Worm (Caenorhabditis elegans) whole organism, mixed stage, embryonic: ENCODE measurements around the gene prmt-9.

Source experiments
- M03D4.4 ChIP-seq: sonication (generic microtip); optimal IDR thresholded peaks from 2 replicates; lab custom pipeline; 2017; ENCODE audit warnings: mild to moderate bottlenecking, missing genetic modification characterization, missing compliant biosample characterization
- bed-3 ChIP-seq: fragments of 200-800 bp; sonication (Bioruptor generic); optimal IDR thresholded peaks from 3 replicates; lab custom pipeline; 2018; ENCODE audit warnings: mild to moderate bottlenecking, missing genetic modification characterization, moderate library complexity, missing compliant biosample characterization
- blmp-1 ChIP-seq: fragments of 150-350 bp; optimal IDR thresholded peaks from 2 replicates; lab custom pipeline; 2014; ENCODE audit warnings: missing biosample characterization, missing genetic modification characterization
- ceh-39 ChIP-seq: fragments of 150-350 bp; optimal IDR thresholded peaks from 2 replicates; lab custom pipeline; 2014; ENCODE audit warnings: missing biosample characterization, missing genetic modification characterization
- ceh-43 ChIP-seq: fragments of 200-800 bp; sonication (Bioruptor generic); optimal IDR thresholded peaks from 2 replicates; lab custom pipeline; 2018; ENCODE audit warnings: mild to moderate bottlenecking, missing genetic modification characterization, moderate library complexity, missing compliant biosample characterization
- ceh-83 ChIP-seq: fragments of 200-800 bp; sonication (Bioruptor generic); optimal IDR thresholded peaks from 2 replicates; lab custom pipeline; 2018; ENCODE audit warnings: mild to moderate bottlenecking, missing genetic modification characterization, missing compliant biosample characterization
- ces-1 ChIP-seq: fragments of 150-350 bp; optimal IDR thresholded peaks from 2 replicates; lab custom pipeline; 2014; ENCODE audit warnings: missing biosample characterization, missing genetic modification reagents, missing genetic modification characterization
- drap-1 ChIP-seq: fragments of 200-800 bp; sonication (Bioruptor generic); optimal IDR thresholded peaks from 3 replicates; lab custom pipeline; 2018; ENCODE audit warnings: mild to moderate bottlenecking, missing genetic modification characterization, missing compliant biosample characterization
- elt-1 ChIP-seq: sonication (generic microtip); optimal IDR thresholded peaks from 2 replicates; lab custom pipeline; 2017; ENCODE audit warnings: missing genetic modification characterization, mild to moderate bottlenecking, missing compliant biosample characterization, antibody characterized with exemption, moderate library complexity, borderline replicate concordance; ENCODE audit not compliant: insufficient read depth
- elt-3 ChIP-seq: fragments of 150-350 bp; optimal IDR thresholded peaks from 2 replicates; lab custom pipeline; 2014; ENCODE audit warnings: missing biosample characterization, missing genetic modification characterization
- flh-1 ChIP-seq: fragments of 200-800 bp; sonication (Bioruptor generic); optimal IDR thresholded peaks from 2 replicates; lab custom pipeline; 2018; ENCODE audit warnings: mild to moderate bottlenecking, missing genetic modification characterization, moderate library complexity, missing compliant biosample characterization
- ham-2 ChIP-seq: fragments of 200-800 bp; sonication (Bioruptor generic); optimal IDR thresholded peaks from 2 replicates; lab custom pipeline; 2018; ENCODE audit warnings: mild to moderate bottlenecking, missing genetic modification characterization, missing compliant biosample characterization
- hlh-1 ChIP-seq: fragments of 150-350 bp; optimal IDR thresholded peaks from 2 replicates; lab custom pipeline; 2014; ENCODE audit warnings: missing biosample characterization, missing genetic modification reagents, missing genetic modification characterization
- lin-13 ChIP-seq: fragments of 150-350 bp; optimal IDR thresholded peaks from 2 replicates; lab custom pipeline; 2014; ENCODE audit warnings: missing biosample characterization, missing genetic modification characterization
- lin-32 ChIP-seq: fragments of 200-800 bp; sonication (Bioruptor generic); optimal IDR thresholded peaks from 2 replicates; lab custom pipeline; 2018; ENCODE audit warnings: mild to moderate bottlenecking, missing genetic modification characterization, missing compliant biosample characterization
- lsy-2 ChIP-seq: fragments of 150-350 bp; optimal IDR thresholded peaks from 2 replicates; lab custom pipeline; 2014; ENCODE audit warnings: missing biosample characterization, missing genetic modification characterization
- mab-5 ChIP-seq: fragments of 150-350 bp; optimal IDR thresholded peaks from 2 replicates; lab custom pipeline; 2014; ENCODE audit warnings: missing biosample characterization, missing genetic modification characterization
- mep-1 ChIP-seq: fragments of 150-350 bp; optimal IDR thresholded peaks from 2 replicates; lab custom pipeline; 2017; ENCODE audit warnings: missing biosample characterization, missing genetic modification reagents, missing genetic modification characterization, inconsistent platforms
- mls-2 ChIP-seq: sonication (generic microtip); optimal IDR thresholded peaks from 2 replicates; lab custom pipeline; 2016; ENCODE audit warnings: mild to moderate bottlenecking, missing genetic modification characterization, moderate library complexity, missing compliant biosample characterization
- nhr-12 ChIP-seq: fragments of 150-350 bp; optimal IDR thresholded peaks from 2 replicates; lab custom pipeline; 2014; ENCODE audit warnings: missing biosample characterization, missing genetic modification characterization
- nhr-2 ChIP-seq: fragments of 150-350 bp; optimal IDR thresholded peaks from 2 replicates; lab custom pipeline; 2014; ENCODE audit warnings: missing biosample characterization, missing genetic modification characterization
- nhr-237 ChIP-seq: fragments of 150-350 bp; optimal IDR thresholded peaks from 2 replicates; lab custom pipeline; 2014; ENCODE audit warnings: missing biosample characterization, missing genetic modification characterization
- nhr-28 ChIP-seq: fragments of 150-350 bp; optimal IDR thresholded peaks from 2 replicates; lab custom pipeline; 2014; ENCODE audit warnings: missing biosample characterization, missing genetic modification characterization
- nhr-76 ChIP-seq: sonication (generic microtip); optimal IDR thresholded peaks from 2 replicates; lab custom pipeline; 2017; ENCODE audit warnings: missing biosample characterization, missing genetic modification characterization
- pha-4 ChIP-seq: fragments of 150-350 bp; optimal IDR thresholded peaks from 2 replicates; lab custom pipeline; 2018; ENCODE audit warnings: missing biosample characterization, missing genetic modification reagents, missing genetic modification characterization
- snpc-4 ChIP-seq: fragments of 150-350 bp; optimal IDR thresholded peaks from 2 replicates; lab custom pipeline; 2014; ENCODE audit warnings: missing biosample characterization, missing genetic modification characterization
- sptf-1 ChIP-seq: sonication (generic microtip); optimal IDR thresholded peaks from 2 replicates; lab custom pipeline; 2017; ENCODE audit warnings: mild to moderate bottlenecking, missing genetic modification characterization, moderate library complexity, missing compliant biosample characterization
- tbx-8 ChIP-seq: fragments of 200-800 bp; sonication (Bioruptor generic); optimal IDR thresholded peaks from 2 replicates; lab custom pipeline; 2018; ENCODE audit warnings: mild to moderate bottlenecking, missing genetic modification characterization, moderate library complexity, missing compliant biosample characterization
- unc-39 ChIP-seq: fragments of 150-350 bp; optimal IDR thresholded peaks from 2 replicates; lab custom pipeline; 2014; ENCODE audit warnings: missing biosample characterization, missing genetic modification characterization
- unc-62 ChIP-seq: fragments of 150-350 bp; optimal IDR thresholded peaks from 2 replicates; lab custom pipeline; 2014; ENCODE audit warnings: missing biosample characterization, missing genetic modification reagents, missing genetic modification characterization
- zip-8 ChIP-seq: fragments of 150-350 bp; optimal IDR thresholded peaks from 2 replicates; lab custom pipeline; 2014; ENCODE audit warnings: missing biosample characterization, missing genetic modification characterization
- ztf-11 ChIP-seq: fragments of 150-350 bp; optimal IDR thresholded peaks from 2 replicates; lab custom pipeline; 2014; ENCODE audit warnings: missing biosample characterization, missing genetic modification characterization

prmt-9 gene

ce11 chrIV:12724641-12725040 is 40.5 kb upstream of the prmt-9 start, which contains the start of the genes T23F6.3 and rbd-1:
T23F6.3 (minus strand) TSS chrIV:12724760.
rbd-1 (plus strand) TSS chrIV:12724986.
- TF ChIP-seq ces-1 (no peak), ceh-83 (no peak), mab-5 (tag; lab: Kevin White, UChicago) (peak; percentile 40), pha-4 (tag; lab: Kevin White, UChicago) (peak; percentile 73), sptf-1 (tag; lab: Kevin White, UChicago) (peak; percentile 71), lsy-2 (tag; lab: Kevin White, UChicago) (peak; percentile 78), ztf-11 (tag; lab: Kevin White, UChicago) (no peak), drap-1 (GFP tag; lab: Kevin White, UChicago) (peak; percentile 41), mep-1 (tag; lab: Kevin White, UChicago) (peak; percentile 81), nhr-28 (tag; lab: Kevin White, UChicago) (no peak), hlh-1 (tag; lab: Kevin White, UChicago) (peak; percentile 5), unc-62 (no peak), lin-13 (tag; lab: Kevin White, UChicago) (peak; percentile 74), M03D4.4 (peak; percentile 10), nhr-237 (peak; percentile 81), nhr-12 (tag; lab: Kevin White, UChicago) (no peak)
- TF ChIP-seq, all 35 proteins: peak for 10

ce11 chrIV:12721106-12721505 is 36.9 kb upstream of the prmt-9 start, which contains the start of gene T23F6.2:
T23F6.2 (plus strand) TSS chrIV:12721356.
- TF ChIP-seq elt-1 (tag; lab: Kevin White, UChicago) = peak; percentile 47
- TF ChIP-seq ceh-43 (GFP tag; lab: Kevin White, UChicago) = no peak
- TF ChIP-seq pha-4 (tag; lab: Kevin White, UChicago) = no peak
- TF ChIP-seq mls-2 = no peak
- TF ChIP-seq, all 35 proteins: peak for 1

- TF ChIP-seq ztf-11 (tag; lab: Kevin White, UChicago) (no peak), ham-2 (no peak), M03D4.4 (no peak), pha-4 (tag; lab: Kevin White, UChicago) (no peak), zip-8 (tag; lab: Kevin White, UChicago) (no peak), ceh-39 (tag; lab: Kevin White, UChicago) (no peak), elt-3 (tag; lab: Kevin White, UChicago) (no peak), ceh-83 (no peak), tbx-8 (GFP tag; lab: Kevin White, UChicago) (no peak), sptf-1 (tag; lab: Kevin White, UChicago) (no peak), elt-1 (tag; lab: Kevin White, UChicago) (no peak), unc-62 (no peak), lin-13 (tag; lab: Kevin White, UChicago) (no peak)
Observed at ce11 chrIV:12719664-12720063, 35.5 kb upstream of the prmt-9 start, which contains the start of gene idpp-7. idpp-7 (plus strand) TSS chrIV:12719964.

- TF ChIP-seq snpc-4 (tag; lab: Kevin White, UChicago) (no peak), tbx-8 (GFP tag; lab: Kevin White, UChicago) (no peak), nhr-237 (no peak), pha-4 (tag; lab: Kevin White, UChicago) (no peak), elt-1 (tag; lab: Kevin White, UChicago) (no peak), mep-1 (tag; lab: Kevin White, UChicago) (no peak), ceh-39 (tag; lab: Kevin White, UChicago) (no peak), drap-1 (GFP tag; lab: Kevin White, UChicago) (no peak), lsy-2 (tag; lab: Kevin White, UChicago) (no peak), ztf-11 (tag; lab: Kevin White, UChicago) (no peak), blmp-1 (tag; lab: Kevin White, UChicago) (no peak), sptf-1 (tag; lab: Kevin White, UChicago) (no peak), elt-3 (tag; lab: Kevin White, UChicago) (no peak), nhr-76 (no peak)
Observed at ce11 chrIV:12717531-12717930, 33.4 kb upstream of the prmt-9 start, which contains the start of gene C27D8.1. C27D8.1 (plus strand) TSS chrIV:12717831.

ce11 chrIV:12715947-12716382 is 31.8 kb upstream of the prmt-9 start:
- TF ChIP-seq elt-3 (tag; lab: Kevin White, UChicago) (peak; percentile 89), mep-1 (tag; lab: Kevin White, UChicago) (no peak)

- no peak for TF ChIP-seq lsy-2 (tag; lab: Kevin White, UChicago)
- no peak for TF ChIP-seq blmp-1 (tag; lab: Kevin White, UChicago)
- TF ChIP-seq zip-8 (tag; lab: Kevin White, UChicago) = no peak
- no peak for TF ChIP-seq snpc-4 (tag; lab: Kevin White, UChicago)
- no peak for TF ChIP-seq mls-2
- no peak for TF ChIP-seq unc-39 (tag; lab: Kevin White, UChicago)
- TF ChIP-seq flh-1 (GFP tag; lab: Kevin White, UChicago) = no peak
- no peak for TF ChIP-seq M03D4.4
- TF ChIP-seq bed-3 (GFP tag; lab: Kevin White, UChicago) = no peak
- no peak for TF ChIP-seq ham-2
- TF ChIP-seq lin-32 (GFP tag; lab: Kevin White, UChicago) = no peak
- TF ChIP-seq elt-1 (tag; lab: Kevin White, UChicago) = no peak
- no peak for TF ChIP-seq hlh-1 (tag; lab: Kevin White, UChicago)
- no peak for TF ChIP-seq nhr-2 (tag; lab: Kevin White, UChicago)
- TF ChIP-seq pha-4 (tag; lab: Kevin White, UChicago) = no peak
- TF ChIP-seq mab-5 (tag; lab: Kevin White, UChicago) = no peak
- no peak for TF ChIP-seq ces-1
- no peak for TF ChIP-seq nhr-28 (tag; lab: Kevin White, UChicago)
- no peak for TF ChIP-seq tbx-8 (GFP tag; lab: Kevin White, UChicago)
- TF ChIP-seq ceh-83 = no peak
- TF ChIP-seq, all 35 proteins: peak for 0
Observed at ce11 chrIV:12711644-12712043, 27.5 kb upstream of the prmt-9 start, which contains the start of gene C27D8.3. C27D8.3 (minus strand) TSS chrIV:12711744.
